Worm (Caenorhabditis elegans): ENCODE data around the gene T26G10.4.
A peak's percentile ranks its signal among the peaks of the same experiment; 100 is the strongest.

The T26G10.4 gene

ce11 chrIII:9457192-9458103, 37.1 kb downstream of the T26G10.4 start (continued):
- TF ChIP-seq skn-1 (tag; optimal IDR thresholded peaks at IDR 0.05): no peak
- no peak for TF ChIP-seq R02D3.7 (tag; optimal IDR thresholded peaks at IDR 0.05)
- no peak for TF ChIP-seq lir-3 (tag; optimal IDR thresholded peaks at IDR 0.05)
- TF ChIP-seq daf-16 (GFP tag; optimal IDR thresholded peaks at IDR 0.05): peak in 1 of 2 experiments; percentile 32
- no peak for TF ChIP-seq daf-16 (tag; optimal IDR thresholded peaks at IDR 0.05)
- TF ChIP-seq daf-19 (GFP tag; conservative IDR thresholded peaks at IDR 0.05): no peak
- no peak for TF ChIP-seq madf-5 (GFP tag; IDR thresholded peaks at IDR 0.05)
- TF ChIP-seq nhr-111 (GFP tag; optimal IDR thresholded peaks at IDR 0.05): no peak
- no peak for TF ChIP-seq saeg-2 (GFP tag; IDR thresholded peaks at IDR 0.05)
- TF ChIP-seq ceh-28 (tag; optimal IDR thresholded peaks at IDR 0.05): no peak
- no peak for TF ChIP-seq zag-1 (tag; optimal IDR thresholded peaks at IDR 0.05)
- TF ChIP-seq nhr-6 (tag; optimal IDR thresholded peaks at IDR 0.05): no peak
- TF ChIP-seq tag-97 (GFP tag; IDR thresholded peaks at IDR 0.05): no peak
- TF ChIP-seq ztf-11 (tag; optimal IDR thresholded peaks at IDR 0.05): no peak
- TF ChIP-seq duxl-1 (tag; optimal IDR thresholded peaks at IDR 0.05; ENCODE audit: poor library complexity): no peak
- no peak for TF ChIP-seq gei-8 (GFP tag; optimal IDR thresholded peaks at IDR 0.05)
- TF ChIP-seq ceh-44 (GFP tag; IDR thresholded peaks at IDR 0.05): no peak
- no peak for TF ChIP-seq lim-7 (GFP tag; IDR thresholded peaks at IDR 0.05)
- TF ChIP-seq spr-1 (tag; optimal IDR thresholded peaks at IDR 0.05): no peak
- TF ChIP-seq ceh-62 (tag; optimal IDR thresholded peaks at IDR 0.05): no peak
- TF ChIP-seq nhr-11 (tag; optimal IDR thresholded peaks at IDR 0.05): peak; percentile 57
- peak; percentile 57 for TF ChIP-seq hlh-30 (tag; optimal IDR thresholded peaks at IDR 0.05; ENCODE audit: insufficient read depth)
- TF ChIP-seq F10B5.3 (tag; optimal IDR thresholded peaks at IDR 0.05): no peak
- no peak for TF ChIP-seq lin-39 (tag; optimal IDR thresholded peaks at IDR 0.05)
- no peak for TF ChIP-seq fkh-10 (GFP tag; optimal IDR thresholded peaks at IDR 0.05)
- no peak for TF ChIP-seq F37D6.2 (tag; optimal IDR thresholded peaks at IDR 0.05)
- TF ChIP-seq hlh-11 (tag; optimal IDR thresholded peaks at IDR 0.05): peak; percentile 87
- no peak for TF ChIP-seq D1046.2 (GFP tag; IDR thresholded peaks at IDR 0.05)
- TF ChIP-seq egl-27 (tag; optimal IDR thresholded peaks at IDR 0.05): no peak
- TF ChIP-seq egl-43 (GFP tag; IDR thresholded peaks at IDR 0.05): no peak
- TF ChIP-seq unc-62 (GFP tag; optimal IDR thresholded peaks at IDR 0.05 in 1 of 2): peak in 1 of 2 experiments; percentile 100
- TF ChIP-seq unc-62 (tag; optimal IDR thresholded peaks at IDR 0.05): no peak
- no peak for TF ChIP-seq Y48G9A.11 (GFP tag; IDR thresholded peaks at IDR 0.05)
- no peak for TF ChIP-seq hif-1 (tag; optimal IDR thresholded peaks at IDR 0.05)
- TF ChIP-seq dve-1 (tag; optimal IDR thresholded peaks at IDR 0.05; ENCODE audit: insufficient read depth): no peak
- peak; percentile 54 for TF ChIP-seq set-16 (GFP tag; IDR thresholded peaks at IDR 0.05)
- TF ChIP-seq ctbp-1 (GFP tag; IDR thresholded peaks at IDR 0.05): no peak; the same call in 1 of the 2 replicates
- no peak for TF ChIP-seq madf-9 (GFP tag; conservative IDR thresholded peaks at IDR 0.05)
- no peak for TF ChIP-seq pha-4 (GFP tag; IDR thresholded peaks at IDR 0.05)
- no peak for TF ChIP-seq pha-4 (tag; optimal IDR thresholded peaks at IDR 0.05)
- TF ChIP-seq php-3 (GFP tag; IDR thresholded peaks at IDR 0.05): no peak
- no peak for TF ChIP-seq nhr-41 (GFP tag; IDR thresholded peaks at IDR 0.05)
- no peak for TF ChIP-seq unc-39 (tag; optimal IDR thresholded peaks at IDR 0.05)
- peak; percentile 16 for TF ChIP-seq mep-1 (tag; optimal IDR thresholded peaks at IDR 0.05)
- no peak for TF ChIP-seq nhr-10 (tag; optimal IDR thresholded peaks at IDR 0.05)
- TF ChIP-seq dpl-1 (GFP tag; optimal IDR thresholded peaks at IDR 0.05): no peak
- TF ChIP-seq dmd-6 (GFP tag; IDR thresholded peaks at IDR 0.05): no peak
- TF ChIP-seq rbr-2 (tag; optimal IDR thresholded peaks at IDR 0.05): no peak
- TF ChIP-seq mxl-3 (GFP tag; optimal IDR thresholded peaks at IDR 0.05): peak; percentile 74
- TF ChIP-seq mdt-29 (GFP tag; IDR thresholded peaks at IDR 0.05): no peak
- no peak for TF ChIP-seq daf-8 (GFP tag; IDR thresholded peaks at IDR 0.05)

Data from whole organism, L4 larva.